Worm (Caenorhabditis elegans) whole organism, mixed stage, embryonic: ENCODE results near the gene eif-1.

ENCODE experiments used
- ceh-39 ChIP-seq: fragments of 150-350 bp; optimal IDR thresholded peaks from 2 replicates; lab custom pipeline; 2014; ENCODE audit warnings: missing biosample characterization, missing genetic modification characterization
- mab-5 ChIP-seq: fragments of 150-350 bp; optimal IDR thresholded peaks from 2 replicates; lab custom pipeline; 2014; ENCODE audit warnings: missing biosample characterization, missing genetic modification characterization
- mep-1 ChIP-seq: fragments of 150-350 bp; optimal IDR thresholded peaks from 2 replicates; lab custom pipeline; 2017; ENCODE audit warnings: missing biosample characterization, missing genetic modification reagents, missing genetic modification characterization, inconsistent platforms
- nhr-237 ChIP-seq: fragments of 150-350 bp; optimal IDR thresholded peaks from 2 replicates; lab custom pipeline; 2014; ENCODE audit warnings: missing biosample characterization, missing genetic modification characterization
- nhr-28 ChIP-seq: fragments of 150-350 bp; optimal IDR thresholded peaks from 2 replicates; lab custom pipeline; 2014; ENCODE audit warnings: missing biosample characterization, missing genetic modification characterization

DNA sequence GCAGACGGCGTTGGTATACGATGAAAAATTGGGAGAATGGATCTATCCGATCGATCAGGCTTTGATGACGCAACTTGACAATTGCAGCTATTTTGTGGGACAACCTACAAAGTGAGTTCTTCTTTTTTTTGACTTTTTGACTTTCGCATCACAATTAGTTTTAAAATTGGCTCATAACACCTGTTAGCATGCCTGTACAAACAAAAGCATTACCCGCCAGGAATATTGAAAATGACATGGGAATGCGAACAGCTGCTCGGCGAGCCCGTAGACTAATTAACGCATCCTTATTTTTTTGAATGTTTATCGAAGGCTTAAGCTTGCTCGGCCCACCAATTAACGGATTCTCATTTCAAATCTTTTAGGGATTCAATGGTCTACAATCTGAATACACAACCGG lies 6.1 kb downstream of the eif-1 start:
- no peak for TF ChIP-seq ceh-39
- no peak for TF ChIP-seq nhr-28 (tag; lab: Kevin White, UChicago)
- no peak for TF ChIP-seq nhr-237 (tag; lab: Kevin White, UChicago)
- no peak for TF ChIP-seq mep-1 (tag; lab: Kevin White, UChicago)
- no peak for TF ChIP-seq mab-5 (tag; lab: Kevin White, UChicago)
